Fruit fly (Drosophila melanogaster) whole organism, larva: ENCODE data around the gene Gbeta13F.

Experiments
- noc ChIP-seq: fragments of 200-800 bp; sonication (Bioruptor generic); optimal IDR thresholded peaks from 3 replicates; lab custom pipeline; 2019; ENCODE audit warnings: missing biosample characterization, mild to moderate bottlenecking, missing genetic modification characterization, moderate library complexity

The Gbeta13F gene

DNA sequence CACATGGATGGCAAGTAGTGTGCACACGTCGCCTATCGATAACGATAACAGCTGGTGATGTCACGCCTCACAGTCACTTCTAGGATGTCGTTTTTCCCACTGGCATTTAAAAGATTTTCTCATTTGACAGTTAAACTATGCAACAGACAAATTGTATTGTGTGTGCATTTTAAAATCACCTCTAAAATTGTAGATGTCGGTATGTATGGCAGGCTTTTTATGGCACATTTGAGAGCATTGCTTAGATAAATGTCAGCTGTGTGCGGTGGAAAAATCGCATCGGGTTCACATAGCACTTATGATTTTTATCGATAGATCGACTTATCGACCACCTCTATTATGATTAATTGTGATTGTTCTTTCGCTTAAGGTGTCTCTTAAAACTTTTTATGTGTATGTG lies 15.8 kb upstream of the Gbeta13F start, which contains the start of the genes ArgRS and CG8578:
TSS of gene ArgRS (minus strand) at position 7 of the 400 bp plus-strand sequence.
TSS of gene CG8578 (plus strand) at position 338 of the 400 bp plus-strand sequence.
- TF ChIP-seq noc (tag; lab: Kevin White, UChicago) = peak; percentile 74

DNA sequence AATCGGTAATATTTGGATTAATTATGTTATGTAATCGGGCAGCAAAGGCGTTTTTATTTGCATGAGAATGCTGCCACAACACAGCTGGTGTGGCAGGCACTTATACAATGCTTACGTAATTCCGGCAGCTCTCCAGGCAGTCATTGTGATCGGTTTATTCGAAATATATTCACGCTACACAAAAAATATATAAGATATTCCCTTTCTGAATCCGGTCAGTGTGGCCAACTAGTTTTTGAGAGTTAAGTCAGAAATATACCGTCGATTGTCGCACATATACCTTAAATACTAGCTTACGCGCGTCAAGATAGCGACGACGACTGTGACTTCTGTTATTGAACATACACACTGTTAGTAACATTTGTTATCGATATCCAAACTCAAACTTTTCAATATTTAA lies 10.9 kb upstream of the Gbeta13F start, which contains the start of gene sun:
TSS of gene sun (minus strand) at position 238 of the 400 bp plus-strand sequence.
- TF ChIP-seq noc (tag; lab: Kevin White, UChicago) = no peak

DNA sequence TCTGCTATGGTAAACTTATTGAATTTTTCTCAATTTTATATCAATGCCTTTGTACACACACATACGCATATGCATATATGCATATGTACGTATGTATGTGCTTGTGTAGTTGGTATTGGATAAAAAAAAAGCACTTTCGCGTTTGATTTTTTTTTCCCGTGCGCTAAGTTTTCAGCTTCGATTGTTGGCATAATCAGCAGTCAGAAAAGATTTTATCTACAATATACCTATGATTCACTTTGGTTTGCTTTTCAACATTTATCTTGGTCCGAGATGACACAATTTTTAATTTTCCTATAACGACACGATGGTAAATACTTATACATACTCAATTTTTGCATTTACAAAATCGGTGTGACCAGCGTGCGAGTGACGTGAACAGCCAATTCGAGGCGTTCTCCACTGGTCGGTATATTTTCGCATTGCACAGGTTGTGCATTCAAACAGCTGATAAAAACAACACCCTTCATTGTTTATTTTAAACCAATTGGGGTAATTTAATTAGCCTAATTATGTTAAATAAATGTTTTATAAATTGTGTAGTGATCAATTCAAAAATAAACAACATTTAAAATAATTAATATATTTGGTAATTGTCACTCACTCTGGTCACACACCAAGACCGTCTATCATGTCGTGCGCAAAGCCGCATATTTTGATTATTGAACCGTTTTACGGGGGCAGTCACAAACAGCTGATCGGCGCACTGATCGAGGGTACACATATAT lies 6.9 kb upstream of the Gbeta13F start, which contains the start of the genes UBL3 and CG15914:
TSS of gene UBL3 (minus strand) at position 361 of the 728 bp plus-strand sequence.
TSS of gene CG15914 (plus strand) at position 607 of the 728 bp plus-strand sequence.
- TF ChIP-seq noc (tag; lab: Kevin White, UChicago) = peak; percentile 42

DNA sequence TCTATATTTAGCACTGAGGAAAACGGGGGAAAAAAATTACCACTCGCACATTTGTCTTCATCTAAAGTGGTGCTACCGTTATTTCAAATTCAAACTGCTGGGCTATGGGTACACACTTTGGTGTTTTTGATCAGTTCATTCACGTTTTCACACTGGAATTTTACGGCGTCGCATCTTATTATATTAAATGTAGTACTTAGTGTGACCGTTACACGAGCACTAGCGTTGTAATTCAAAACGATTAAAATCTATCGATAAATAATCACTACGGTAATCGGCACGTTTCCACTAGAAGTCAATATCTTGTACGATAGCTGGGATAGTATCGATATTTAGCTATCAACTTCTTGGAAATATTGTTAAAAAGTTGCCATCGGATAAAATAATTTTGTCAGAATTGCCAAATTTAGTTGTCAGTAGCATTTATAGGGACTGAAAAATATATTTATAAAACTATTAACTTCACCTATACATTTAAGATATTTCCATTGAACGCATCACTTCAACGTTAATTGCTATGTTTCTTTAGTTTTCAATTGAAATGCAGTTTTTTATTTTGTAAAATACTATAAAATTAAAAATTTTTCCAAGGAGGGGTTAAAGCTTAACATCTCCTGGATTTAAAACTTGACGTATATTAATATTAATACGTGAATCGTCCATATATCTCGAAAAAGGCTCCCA lies 2.2 kb upstream of the Gbeta13F start, which contains the start of the genes CG46440 and Myb:
TSS of gene CG46440 (minus strand) at position 223 of the 684 bp plus-strand sequence.
TSS of gene Myb (minus strand) at position 223 of the 684 bp plus-strand sequence.
- no peak for TF ChIP-seq noc (tag; lab: Kevin White, UChicago)

DNA sequence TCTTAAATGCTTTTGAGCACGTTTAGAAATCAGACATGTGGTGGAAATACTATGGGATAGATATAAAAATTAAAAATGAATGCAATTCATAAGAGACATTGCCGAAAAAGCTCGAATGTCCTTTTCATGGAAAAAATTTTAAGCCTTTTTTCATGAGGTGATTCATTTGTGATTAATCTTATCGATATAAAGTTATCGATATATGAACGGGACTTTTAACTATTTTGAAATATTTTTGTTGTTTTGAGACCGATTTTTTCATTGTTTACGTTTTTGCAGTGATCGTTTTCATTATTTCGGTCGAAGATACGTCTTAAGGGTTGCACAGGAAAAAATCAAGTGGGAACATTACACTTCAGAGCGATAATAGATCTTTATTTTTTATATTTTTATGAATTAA lies 528 bp upstream of the Gbeta13F start, which contains the start of gene AlkB:
TSS of gene AlkB (minus strand) at position 101 of the 400 bp plus-strand sequence.
- TF ChIP-seq noc (tag; lab: Kevin White, UChicago) = no peak

DNA sequence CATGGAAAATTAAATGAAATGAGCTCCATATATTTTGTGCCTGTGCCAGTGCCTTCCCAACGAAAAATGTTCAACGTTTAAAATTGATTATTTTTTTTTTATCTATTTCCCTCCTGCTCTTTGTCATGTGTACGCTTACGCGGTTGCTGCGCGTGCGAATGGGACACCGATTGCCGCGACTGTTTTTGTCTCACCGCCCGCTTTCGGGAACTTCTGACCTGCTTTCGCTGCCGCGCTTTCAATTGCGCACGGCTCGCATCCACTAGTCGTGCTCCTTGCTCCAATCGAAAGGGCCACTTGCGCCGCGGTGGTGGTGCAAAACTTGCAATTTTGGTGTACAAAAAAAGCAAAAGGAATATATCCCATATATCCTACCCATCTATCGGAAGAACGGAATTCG lies 564 bp downstream of the Gbeta13F start:
- no peak for TF ChIP-seq noc (tag; lab: Kevin White, UChicago)

DNA sequence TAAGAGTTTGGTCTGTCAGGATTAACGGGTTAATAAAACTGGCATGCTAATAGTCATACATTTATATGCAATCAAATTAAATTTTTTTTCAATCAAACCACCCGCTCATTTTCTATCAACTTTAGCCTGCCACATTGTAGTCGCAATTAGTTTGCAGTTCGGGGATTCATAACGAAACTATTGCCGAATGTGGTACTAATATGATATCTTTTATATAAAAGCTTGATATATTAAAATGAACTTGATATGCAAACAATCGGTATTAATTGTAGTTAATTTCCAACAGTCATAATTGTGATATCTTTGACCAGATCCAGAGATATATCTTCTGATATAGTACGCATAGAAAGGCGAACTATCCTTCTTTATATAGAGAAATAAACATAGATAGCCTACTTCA lies 6.1 kb downstream of the Gbeta13F start:
- TF ChIP-seq noc (tag; lab: Kevin White, UChicago) = no peak

DNA sequence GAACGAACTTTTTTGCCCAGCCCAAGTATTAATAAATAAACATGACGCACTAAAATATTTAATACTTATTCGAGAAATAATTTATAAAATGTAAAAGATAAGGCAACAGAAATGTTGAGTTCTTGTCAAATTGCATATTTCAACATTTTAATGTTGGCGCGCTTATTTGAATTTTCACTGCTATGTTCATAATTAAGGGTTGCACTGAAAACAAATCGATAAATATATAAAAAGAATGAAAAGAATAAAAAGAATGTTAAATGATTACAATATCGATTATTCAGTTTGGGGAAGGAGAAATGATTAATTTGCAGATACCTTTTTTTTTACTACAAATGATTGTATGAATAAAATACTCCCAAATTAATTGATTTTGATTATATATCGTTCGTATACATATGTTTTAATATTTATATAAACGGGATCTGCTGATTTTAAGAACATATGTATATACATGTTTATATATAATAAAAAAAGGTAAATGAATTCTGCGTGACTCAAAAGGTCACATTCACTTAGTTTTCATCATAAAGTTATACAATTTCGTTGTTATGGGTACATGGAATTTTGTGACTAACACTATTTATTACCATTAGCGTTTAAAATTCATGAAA lies 7.0 kb downstream of the Gbeta13F start:
- TF ChIP-seq noc (tag; lab: Kevin White, UChicago) = no peak

DNA sequence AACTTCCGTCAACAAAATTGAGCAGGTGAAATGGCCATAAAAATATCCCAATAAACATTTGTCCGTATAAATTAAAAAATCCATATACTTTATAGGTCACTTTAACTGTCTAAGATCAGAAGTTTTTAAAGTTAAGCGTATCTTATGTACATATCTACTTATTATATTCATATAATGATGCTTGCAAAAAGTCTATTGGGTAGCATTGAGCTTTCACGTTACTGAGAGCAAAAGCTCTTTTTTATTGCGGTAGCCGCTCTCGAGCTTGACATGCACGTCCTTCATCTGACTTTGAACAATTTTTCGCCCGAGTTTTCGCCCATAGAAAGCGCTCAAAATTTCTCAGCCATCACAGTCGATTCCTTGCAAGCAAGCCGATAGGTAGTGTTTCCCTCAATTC lies 7.9 kb downstream of the Gbeta13F start, which contains the start of gene Gapdh2:
TSS of gene Gapdh2 (plus strand) at position 283 of the 400 bp plus-strand sequence.
- peak; percentile 100 for TF ChIP-seq noc (tag; lab: Kevin White, UChicago)

DNA sequence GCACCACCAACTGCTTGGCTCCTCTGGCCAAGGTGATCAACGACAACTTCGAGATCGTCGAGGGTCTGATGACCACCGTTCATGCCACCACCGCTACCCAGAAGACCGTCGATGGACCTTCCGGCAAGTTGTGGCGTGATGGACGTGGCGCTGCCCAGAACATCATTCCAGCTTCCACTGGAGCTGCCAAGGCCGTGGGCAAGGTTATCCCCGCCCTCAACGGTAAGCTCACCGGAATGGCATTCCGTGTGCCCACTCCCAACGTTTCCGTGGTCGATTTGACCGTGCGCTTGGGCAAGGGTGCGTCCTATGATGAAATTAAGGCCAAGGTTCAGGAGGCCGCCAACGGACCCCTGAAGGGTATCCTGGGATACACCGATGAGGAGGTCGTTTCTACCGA lies 8.9 kb downstream of the Gbeta13F start:
- TF ChIP-seq noc (tag; lab: Kevin White, UChicago) = no peak

DNA sequence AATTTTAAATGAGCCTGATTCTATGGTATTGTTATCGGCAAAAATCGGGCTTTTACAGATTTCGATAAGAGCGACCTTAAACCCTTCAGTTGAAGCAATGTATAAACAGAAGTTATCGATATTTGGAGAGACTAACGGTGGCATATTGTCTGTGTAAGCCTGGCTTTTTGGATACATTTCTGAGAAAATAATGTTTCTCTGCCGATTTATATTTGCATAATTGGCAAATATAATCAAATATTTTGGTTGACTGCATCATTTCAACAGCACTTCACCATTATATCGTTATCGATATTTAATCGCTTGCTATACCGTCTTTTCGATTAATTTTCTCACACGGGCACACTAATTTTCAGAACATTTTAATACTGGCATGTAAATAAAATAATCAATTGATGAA lies 9.9 kb downstream of the Gbeta13F start, which contains the start of gene CG16952:
TSS of gene CG16952 (plus strand) at position 341 of the 400 bp plus-strand sequence.
- no peak for TF ChIP-seq noc (tag; lab: Kevin White, UChicago)

DNA sequence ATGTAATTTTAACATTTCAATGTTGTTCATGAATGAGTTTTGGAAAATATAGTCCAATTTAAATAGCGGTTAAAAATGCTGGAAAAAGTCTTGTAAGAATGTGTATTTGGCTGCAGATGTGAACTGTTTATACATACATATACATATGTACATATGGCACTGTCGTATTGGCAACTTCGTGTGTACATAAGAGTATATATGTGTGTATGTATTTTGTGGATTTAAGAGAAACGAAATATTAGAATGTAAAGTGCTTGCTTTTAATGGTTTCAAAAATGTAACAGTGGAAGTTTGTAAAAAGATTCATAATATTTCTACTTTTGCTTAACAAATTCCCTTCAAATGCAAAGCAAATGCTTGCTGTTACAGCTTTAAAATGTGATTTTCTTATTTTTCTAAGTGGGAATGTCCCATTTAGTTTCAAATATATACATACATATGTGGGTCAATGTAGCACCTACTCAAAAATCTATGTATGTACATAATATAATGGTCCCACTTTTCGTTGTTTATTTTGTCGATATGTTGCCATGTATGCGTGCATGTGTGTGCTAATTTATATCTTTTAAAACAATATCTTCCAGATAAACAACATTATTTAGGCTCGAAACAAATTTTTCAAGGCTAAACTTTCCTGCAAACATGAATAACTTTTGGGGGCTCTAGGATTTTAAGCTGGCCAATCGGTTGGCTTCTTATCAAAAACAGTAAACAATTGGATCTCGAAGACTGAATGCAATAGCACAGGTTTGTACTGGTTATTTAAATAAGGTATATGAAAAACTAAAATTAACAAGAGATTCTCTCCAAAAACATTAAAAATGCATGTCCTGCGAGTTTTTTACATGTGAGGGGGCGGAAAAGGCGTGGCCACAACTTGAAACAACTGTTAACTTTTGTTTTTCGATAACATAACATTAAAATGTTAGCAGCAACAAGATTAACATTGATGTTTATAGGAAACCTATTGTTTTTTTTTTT lies 11.2 kb downstream of the Gbeta13F start:
- TF ChIP-seq noc (tag; lab: Kevin White, UChicago) = no peak

DNA sequence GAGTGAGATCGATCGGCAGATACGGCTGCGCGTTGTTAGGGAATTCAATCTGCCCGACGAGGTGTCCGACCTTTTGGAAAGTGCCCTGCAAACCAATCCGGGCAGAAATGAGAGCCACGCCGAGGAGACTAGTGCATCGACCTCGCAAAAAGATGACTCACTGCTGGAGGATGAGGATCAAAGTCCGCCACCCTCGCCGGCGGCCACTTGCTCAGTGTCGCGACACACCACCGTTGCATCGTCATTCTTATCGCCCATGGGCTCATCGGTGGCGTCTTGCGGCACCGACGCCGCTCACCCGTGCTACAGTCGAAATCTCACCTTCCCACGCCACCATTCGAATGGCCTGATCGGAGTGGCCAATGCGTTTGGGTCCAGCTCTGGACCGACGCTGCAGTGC lies 14.5 kb downstream of the Gbeta13F start:
- TF ChIP-seq noc (tag; lab: Kevin White, UChicago) = no peak

DNA sequence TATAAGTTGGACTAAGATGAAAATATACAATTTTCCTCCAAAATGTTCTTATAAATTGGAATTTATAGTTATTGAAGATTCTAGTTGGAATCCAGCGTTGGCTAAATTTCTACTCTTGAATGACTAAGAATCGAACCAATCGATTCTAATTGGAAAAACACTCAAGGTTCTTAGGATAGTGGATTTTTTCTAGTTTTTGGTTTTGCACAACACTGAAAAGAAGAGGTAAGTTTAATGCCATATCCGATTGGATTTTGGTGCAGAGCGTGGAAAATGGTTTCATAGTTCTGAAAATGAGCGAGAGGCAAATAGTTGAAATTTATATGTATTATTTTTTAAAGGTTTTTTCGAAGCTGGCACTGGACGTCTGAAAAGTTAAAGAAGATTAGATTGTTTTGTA lies 15.7 kb downstream of the Gbeta13F start:
- TF ChIP-seq noc (tag; lab: Kevin White, UChicago) = no peak
